Worm (Caenorhabditis elegans): ENCODE measurements around the gene srh-127.

- no peak for TF ChIP-seq tra-4 (tag; optimal IDR thresholded peaks at IDR 0.05)
- TF ChIP-seq ceh-36 (tag; optimal IDR thresholded peaks at IDR 0.05): no peak
- TF ChIP-seq tbx-11 (GFP tag; IDR thresholded peaks at IDR 0.05): no peak
- no peak for TF ChIP-seq flt-1 (GFP tag; IDR thresholded peaks at IDR 0.05)
- no peak for TF ChIP-seq ama-1 (optimal IDR thresholded peaks at IDR 0.05)
- no peak for TF ChIP-seq aly-1 (tag; optimal IDR thresholded peaks at IDR 0.05)
- TF ChIP-seq tbx-37 (GFP tag; conservative IDR thresholded peaks at IDR 0.05): no peak
- TF ChIP-seq ceh-13 (GFP tag; optimal IDR thresholded peaks at IDR 0.05): no peak
- no peak for TF ChIP-seq sea-1 (GFP tag; conservative IDR thresholded peaks at IDR 0.05)
- TF ChIP-seq hnd-1 (tag; optimal IDR thresholded peaks at IDR 0.05): no peak
- no peak for TF ChIP-seq ets-7 (tag; optimal IDR thresholded peaks at IDR 0.05)
- no peak for TF ChIP-seq pes-1 (GFP tag; IDR thresholded peaks at IDR 0.05)
- no peak for TF ChIP-seq F13C5.2 (tag; optimal IDR thresholded peaks at IDR 0.05)
- TF ChIP-seq hmbx-1 (tag; optimal IDR thresholded peaks at IDR 0.05): no peak
Observed at ce11 chrV:2920125-2920524, 27.0 kb downstream of the srh-127 start.

Measured in whole organism, early embryonic.